Worm (Caenorhabditis elegans) whole organism, L1 larva: Measurements from ENCODE around the gene act-3.
"Not testable (repeated sequence)": the region's sequence is repeated elsewhere in the genome, so short reads cannot be mapped to it uniquely, and the experiment has no call there.

ENCODE experiments used
- C16A3.4 ChIP-seq: fragments of 150-350 bp; optimal IDR thresholded peaks from 2 replicates; lab custom pipeline; 2014; ENCODE audit warnings: missing biosample characterization, missing genetic modification characterization
- C34B4.2 ChIP-seq: sonication (generic microtip); optimal IDR thresholded peaks from 2 replicates; lab custom pipeline; 2017; ENCODE audit warnings: mild to moderate bottlenecking, missing genetic modification characterization, missing compliant biosample characterization
- ama-1 ChIP-seq: fragments of 150-350 bp; optimal IDR thresholded peaks from 2 replicates; lab custom pipeline; 2014
- blmp-1 ChIP-seq: fragments of 150-350 bp; optimal IDR thresholded peaks from 2 replicates; lab custom pipeline; 2014; ENCODE audit warnings: missing biosample characterization, missing genetic modification characterization
- ceh-82 ChIP-seq, 3 experiments: fragments of 150-350 bp in 1 of 3; sonication (generic microtip) in 2 of 3; optimal IDR thresholded peaks; 2 replicates each; lab custom pipeline; 2014 to 2017; ENCODE audit warnings: missing biosample characterization in 3 of 3, missing genetic modification characterization in 3 of 3
- ceh-88 ChIP-seq: fragments of 200-800 bp; sonication (Bioruptor generic); IDR thresholded peaks from 2 replicates; pipeline ENCODE4 v1.3.6; 2022; ENCODE audit warnings: missing genetic modification characterization, missing compliant biosample characterization
- ceh-90 ChIP-seq: sonication (generic microtip); optimal IDR thresholded peaks from 2 replicates; lab custom pipeline; 2016; ENCODE audit warnings: missing genetic modification characterization, missing compliant biosample characterization
- ces-1 ChIP-seq: fragments of 150-350 bp; optimal IDR thresholded peaks from 2 replicates; lab custom pipeline; 2014; ENCODE audit warnings: missing biosample characterization, missing genetic modification reagents, missing genetic modification characterization
- dpl-1 ChIP-seq, 3 experiments: fragments of 150-350 bp in 2 of 3; sonication (generic microtip) in 1 of 3; optimal IDR thresholded peaks; 2 replicates each; lab custom pipeline; 2014 to 2017; ENCODE audit warnings: missing biosample characterization in 3 of 3, missing genetic modification characterization in 3 of 3, missing genetic modification reagents in 3 of 3
- dsc-1 ChIP-seq: sonication (generic microtip); optimal IDR thresholded peaks from 2 replicates; lab custom pipeline; 2016; ENCODE audit warnings: mild to moderate bottlenecking, missing genetic modification characterization, missing compliant biosample characterization
- elt-3 ChIP-seq, 6 experiments: fragments of 150-350 bp in 1 of 6; sonication (generic microtip); optimal IDR thresholded peaks; 2 replicates each; lab custom pipeline; 2017 to 2018; ENCODE audit warnings: missing biosample characterization in 6 of 6, missing genetic modification characterization in 6 of 6, inconsistent platforms in 1 of 6
- fkh-8 ChIP-seq: sonication (generic microtip); optimal IDR thresholded peaks from 2 replicates; lab custom pipeline; 2016; ENCODE audit warnings: mild to moderate bottlenecking, missing genetic modification characterization, missing compliant biosample characterization
- grh-1 ChIP-seq: fragments of 200-800 bp; sonication (Bioruptor generic); IDR thresholded peaks from 2 replicates; pipeline ENCODE4 v1.3.6; 2022; ENCODE audit warnings: missing genetic modification reagents, missing genetic modification characterization, missing compliant biosample characterization
- lin-14 ChIP-seq: fragments of 200-800 bp; sonication (Bioruptor generic); optimal IDR thresholded peaks from 2 replicates; lab custom pipeline; 2018; ENCODE audit warnings: mild to moderate bottlenecking, missing genetic modification characterization, moderate library complexity, missing compliant biosample characterization
- lir-3 ChIP-seq: sonication (generic microtip); optimal IDR thresholded peaks from 2 replicates; lab custom pipeline; 2016; ENCODE audit warnings: mild to moderate bottlenecking, missing genetic modification characterization, moderate library complexity, missing compliant biosample characterization; ENCODE audit not compliant: poor library complexity
- nhr-12 ChIP-seq: sonication (generic microtip); optimal IDR thresholded peaks from 2 replicates; lab custom pipeline; 2017; ENCODE audit warnings: missing biosample characterization, missing genetic modification characterization
- nhr-20 ChIP-seq: sonication (generic microtip); optimal IDR thresholded peaks from 2 replicates; lab custom pipeline; 2016; ENCODE audit warnings: mild to moderate bottlenecking, missing genetic modification characterization, missing compliant biosample characterization
- nhr-47 ChIP-seq: sonication (generic microtip); optimal IDR thresholded peaks from 2 replicates; lab custom pipeline; 2016; ENCODE audit warnings: mild to moderate bottlenecking, missing genetic modification characterization, moderate library complexity, missing compliant biosample characterization
- nhr-71 ChIP-seq: sonication (generic microtip); optimal IDR thresholded peaks from 2 replicates; lab custom pipeline; 2016; ENCODE audit warnings: mild to moderate bottlenecking, missing genetic modification characterization, moderate library complexity, missing compliant biosample characterization
- nhr-76 ChIP-seq: sonication (generic microtip); optimal IDR thresholded peaks from 2 replicates; lab custom pipeline; 2017; ENCODE audit warnings: missing biosample characterization, missing genetic modification characterization
- nhr-84 ChIP-seq: sonication (generic microtip); optimal IDR thresholded peaks from 2 replicates; lab custom pipeline; 2017; ENCODE audit warnings: missing biosample characterization, missing genetic modification characterization
- pqm-1 ChIP-seq: sonication (generic microtip); optimal IDR thresholded peaks from 3 replicates; lab custom pipeline; 2017; ENCODE audit warnings: missing biosample characterization, missing genetic modification characterization
- rnt-1 ChIP-seq: sonication (generic microtip); optimal IDR thresholded peaks from 2 replicates; lab custom pipeline; 2016; ENCODE audit warnings: mild to moderate bottlenecking, missing genetic modification characterization, moderate library complexity, missing compliant biosample characterization
- sox-4 ChIP-seq: sonication (generic microtip); optimal IDR thresholded peaks from 2 replicates; lab custom pipeline; 2016; ENCODE audit warnings: missing genetic modification characterization, missing compliant biosample characterization
- sptf-1 ChIP-seq: fragments of 150-350 bp; optimal IDR thresholded peaks from 2 replicates; lab custom pipeline; 2014; ENCODE audit warnings: missing biosample characterization, missing genetic modification characterization
- sup-37 ChIP-seq: fragments of 200-800 bp; sonication (Bioruptor generic); optimal IDR thresholded peaks from 2 replicates; lab custom pipeline; 2018; ENCODE audit warnings: mild to moderate bottlenecking, missing genetic modification characterization, missing compliant biosample characterization
- swsn-7 ChIP-seq: sonication (generic microtip); optimal IDR thresholded peaks from 2 replicates; lab custom pipeline; 2016; ENCODE audit warnings: missing genetic modification characterization, missing compliant biosample characterization
- tlp-1 ChIP-seq: fragments of 150-350 bp; optimal IDR thresholded peaks from 2 replicates; lab custom pipeline; 2014; ENCODE audit warnings: missing biosample characterization, missing genetic modification characterization
- unc-130 ChIP-seq: fragments of 150-350 bp; optimal IDR thresholded peaks from 2 replicates; lab custom pipeline; 2017; ENCODE audit warnings: missing biosample characterization, missing genetic modification characterization, inconsistent platforms
- unc-30 ChIP-seq: sonication (generic microtip); optimal IDR thresholded peaks from 2 replicates; lab custom pipeline; 2017; ENCODE audit warnings: missing biosample characterization, missing genetic modification characterization
- unc-62 ChIP-seq: fragments of 150-350 bp; optimal IDR thresholded peaks from 2 replicates; lab custom pipeline; 2014; ENCODE audit warnings: missing biosample characterization, missing genetic modification reagents, missing genetic modification characterization
- unc-86 ChIP-seq: sonication (generic microtip); optimal IDR thresholded peaks from 2 replicates; lab custom pipeline; 2016; ENCODE audit warnings: missing genetic modification characterization, missing compliant biosample characterization
- unc-98 ChIP-seq: fragments of 200-800 bp; sonication (Bioruptor generic); IDR thresholded peaks from 2 replicates; pipeline ENCODE4 v1.3.6; 2022; ENCODE audit warnings: missing genetic modification characterization, missing compliant biosample characterization
- ztf-4 ChIP-seq: fragments of 150-350 bp; optimal IDR thresholded peaks from 2 replicates; lab custom pipeline; 2014; ENCODE audit warnings: missing biosample characterization, missing genetic modification characterization

Gene act-3

ce11 chrV:11113041-11113574 is 38.8 kb upstream of the act-3 start, which contains the start of gene erfa-3 (continued):
- no peak for TF ChIP-seq unc-98 (GFP tag; lab: Robert Waterston, UW)
- TF ChIP-seq ceh-82 (tag; optimal IDR thresholded peaks at IDR 0.05; lab: Kevin White, UChicago), result peak; percentile 64 to 73 (median 70)
- TF ChIP-seq ztf-4 (tag; lab: Kevin White, UChicago), result peak; percentile 27
- peak; percentile 68 for TF ChIP-seq unc-130 (tag; lab: Kevin White, UChicago)

ce11 chrV:11109647-11110046 is 35.3 kb upstream of the act-3 start, which contains the start of gene Y42A5A.5:
Y42A5A.5 (minus strand) TSS chrV:11109747.
- not testable (repeated sequence) for TF ChIP-seq unc-86, sox-4, nhr-47 (tag; lab: Kevin White, UChicago)

ce11 chrV:11104408-11104807 is 30.1 kb upstream of the act-3 start:
- TF ChIP-seq unc-98 (GFP tag; lab: Robert Waterston, UW) (no peak), nhr-12 (tag; lab: Kevin White, UChicago) (no peak), dsc-1 (tag; lab: Kevin White, UChicago) (no peak), nhr-20 (tag; lab: Kevin White, UChicago) (no peak), ces-1 (GFP tag; lab: Kevin White, UChicago) (no peak), sptf-1 (tag; lab: Kevin White, UChicago) (no peak), C16A3.4 (tag; lab: Kevin White, UChicago) (no peak), C34B4.2 (tag; lab: Kevin White, UChicago) (no peak), sup-37 (GFP tag; lab: Kevin White, UChicago) (no peak), ceh-90 (tag; lab: Kevin White, UChicago) (no peak), nhr-71 (tag; lab: Kevin White, UChicago) (no peak), dpl-1 (GFP tag; optimal IDR thresholded peaks at IDR 0.05; lab: Kevin White, UChicago) (no peak), grh-1 (GFP tag; lab: Robert Waterston, UW) (no peak)

ce11 chrV:11098599-11098998 is 24.3 kb upstream of the act-3 start, which contains the start of gene cdkl-1:
cdkl-1 (plus strand) TSS chrV:11098899.
- TF ChIP-seq tlp-1 (tag; lab: Kevin White, UChicago), result no peak
- TF ChIP-seq pqm-1 (tag; lab: Kevin White, UChicago), result no peak
- no peak for TF ChIP-seq ceh-88 (GFP tag; lab: Robert Waterston, UW)
- TF ChIP-seq rnt-1 (tag; lab: Kevin White, UChicago), result no peak
- no peak for TF ChIP-seq unc-30 (tag; lab: Kevin White, UChicago)
- no peak for TF ChIP-seq nhr-84 (tag; lab: Kevin White, UChicago)
- no peak for TF ChIP-seq ztf-4 (tag; lab: Kevin White, UChicago)
- no peak for TF ChIP-seq nhr-76 (tag; lab: Kevin White, UChicago)
- no peak for TF ChIP-seq ces-1 (GFP tag; lab: Kevin White, UChicago)
- no peak for TF ChIP-seq ama-1 (lab: Kevin White, UChicago)
- no peak for TF ChIP-seq lin-14 (GFP tag; lab: Kevin White, UChicago)
- TF ChIP-seq lir-3 (tag; lab: Kevin White, UChicago), result no peak
- TF ChIP-seq fkh-8 (tag; lab: Kevin White, UChicago), result no peak

- TF ChIP-seq ama-1 (lab: Kevin White, UChicago) (no peak), swsn-7 (tag; lab: Kevin White, UChicago) (no peak), elt-3 (tag; optimal IDR thresholded peaks at IDR 0.05; lab: Kevin White, UChicago) (peak in 1 of 6 experiments; percentile 21), blmp-1 (peak; percentile 5), unc-62 (no peak)
Observed at ce11 chrV:11095873-11096272, 21.6 kb upstream of the act-3 start, which contains the start of gene Y42A5A.3. Y42A5A.3 (minus strand) TSS chrV:11095973.
